Fruit fly (Drosophila melanogaster) whole organism, embryonic: Measurements from ENCODE around the gene CG16964.

Source experiments
- CG6272 ChIP-seq: fragments of 200-800 bp; sonication (Bioruptor generic); IDR thresholded peaks from 2 replicates; pipeline ENCODE4 v1.3.6; 2022; ENCODE audit warnings: missing biosample characterization, missing genetic modification characterization
- Jarid2 ChIP-seq: fragments of 200-800 bp; sonication (Bioruptor generic); optimal IDR thresholded peaks from 3 replicates; lab custom pipeline; 2017; ENCODE audit warnings: mild to moderate bottlenecking, missing biosample characterization, missing genetic modification reagents, missing genetic modification characterization
- Myb ChIP-seq: fragments of 200-800 bp; sonication (Bioruptor generic); optimal IDR thresholded peaks from 2 replicates; lab custom pipeline; 2016; ENCODE audit warnings: missing biosample characterization, missing genetic modification characterization
- Nf-YB ChIP-seq: fragments of 200-800 bp; sonication (Bioruptor generic); optimal IDR thresholded peaks from 3 replicates; lab custom pipeline; 2019; ENCODE audit warnings: missing biosample characterization, mild to moderate bottlenecking, missing genetic modification characterization, moderate library complexity
- amos ChIP-seq: fragments of 200-800 bp; sonication (Bioruptor generic); IDR thresholded peaks from 2 replicates; pipeline ENCODE4 v1.3.6; 2022; ENCODE audit warnings: missing biosample characterization, missing genetic modification characterization; ENCODE audit not compliant: partially characterized antibody
- ara ChIP-seq: fragments of 200-800 bp; sonication (Bioruptor generic); IDR thresholded peaks from 2 replicates; pipeline ENCODE4 v1.3.6; 2022; ENCODE audit warnings: missing biosample characterization, missing genetic modification characterization

DNA sequence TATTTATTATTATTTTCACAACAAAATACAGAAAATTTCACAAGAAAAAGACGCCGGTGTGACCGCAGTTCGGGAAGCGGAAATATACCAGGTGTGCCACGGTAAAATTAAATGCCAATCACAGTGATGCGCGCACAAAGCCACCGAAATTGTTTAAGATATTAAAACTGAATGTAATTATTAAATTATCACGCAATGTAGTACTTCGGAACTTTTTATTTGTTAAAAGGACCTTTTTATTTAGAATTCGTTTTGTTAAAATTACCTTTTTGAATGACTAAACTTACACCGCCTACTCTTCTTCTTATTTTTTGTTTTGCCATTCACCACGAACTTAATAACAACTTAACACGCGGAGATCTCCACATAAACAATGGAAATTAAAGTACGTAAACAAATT is 40.2 kb downstream of the CG16964 start, which contains the start of the genes CG6686 and CG34163:
- TF ChIP-seq amos (GFP tag; lab: Robert Waterston, UW) (0 out of 2 replicates have a peak, but pooled peaks have one; percentile 12), Myb (GFP tag; lab: Kevin White, UChicago) (peak; percentile 13), CG6272 (GFP tag; lab: Robert Waterston, UW) (no peak), Jarid2 (GFP tag; lab: Kevin White, UChicago) (no peak), Nf-YB (GFP tag; lab: Kevin White, UChicago) (peak; percentile 15), ara (GFP tag; lab: Robert Waterston, UW) (peak; percentile 34; the same call in 1 of the 2 replicates)
